Fruit fly (Drosophila melanogaster): Measurements from ENCODE around the gene CG4942.

The CG4942 gene

dm6 chr3L:9066509-9067021 is 6.3 kb upstream of the CG4942 start:
- TF ChIP-seq psq (optimal IDR thresholded peaks at IDR 0.05) (no peak), usp (GFP tag; optimal IDR thresholded peaks at IDR 0.05) (no peak), EcR (GFP tag; optimal IDR thresholded peaks at IDR 0.05) (no peak), pan (optimal IDR thresholded peaks at IDR 0.05) (no peak), CG8478 (optimal IDR thresholded peaks at IDR 0.05) (no peak), Dll (optimal IDR thresholded peaks at IDR 0.05) (no peak)

- TF ChIP-seq CG8478 (optimal IDR thresholded peaks at IDR 0.05) (no peak), EcR (GFP tag; optimal IDR thresholded peaks at IDR 0.05) (peak; percentile 13 to 45), Dll (optimal IDR thresholded peaks at IDR 0.05) (no peak), pan (optimal IDR thresholded peaks at IDR 0.05) (no peak)
Observed at dm6 chr3L:9072062-9072730, 709 bp upstream of the CG4942 start.

DNA sequence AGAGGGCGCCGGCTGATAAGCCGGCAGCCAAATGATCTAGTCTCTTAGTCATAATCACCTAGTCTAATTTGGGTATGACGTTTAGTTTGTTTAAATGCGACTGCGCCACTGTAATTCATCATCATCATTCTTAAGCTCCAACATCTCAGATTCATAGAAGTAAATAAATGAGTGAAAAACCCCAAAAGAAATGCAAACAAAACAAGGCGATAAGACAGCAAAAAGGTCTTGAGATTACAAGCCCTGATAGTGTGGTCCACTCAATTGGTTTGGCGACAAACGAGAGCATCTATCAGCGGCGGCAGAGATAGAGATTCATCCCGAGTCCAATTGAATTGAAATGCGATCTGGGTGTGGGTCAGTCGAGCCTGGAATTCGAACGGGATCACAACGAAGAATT is 1.4 kb downstream of the CG4942 start, which contains the start of gene teq:
teq (plus strand) TSS at position 359 of the 400 bp plus-strand sequence.
- TF ChIP-seq CG8478 (optimal IDR thresholded peaks at IDR 0.05) = no peak
- no peak for TF ChIP-seq psq (optimal IDR thresholded peaks at IDR 0.05)
- TF ChIP-seq usp (GFP tag; optimal IDR thresholded peaks at IDR 0.05) = no peak
- TF ChIP-seq EcR (GFP tag; optimal IDR thresholded peaks at IDR 0.05) = no peak
- TF ChIP-seq Dll (optimal IDR thresholded peaks at IDR 0.05) = no peak
- no peak for TF ChIP-seq pan (optimal IDR thresholded peaks at IDR 0.05)

dm6 chr3L:9074882-9075281 is 2.0 kb downstream of the CG4942 start:
- TF ChIP-seq usp (GFP tag; optimal IDR thresholded peaks at IDR 0.05) (no peak), pan (optimal IDR thresholded peaks at IDR 0.05) (no peak), CG8478 (optimal IDR thresholded peaks at IDR 0.05) (no peak), Dll (optimal IDR thresholded peaks at IDR 0.05) (no peak), psq (optimal IDR thresholded peaks at IDR 0.05) (no peak), EcR (GFP tag; optimal IDR thresholded peaks at IDR 0.05) (no peak)

dm6 chr3L:9092356-9093103 is 19.6 kb downstream of the CG4942 start, which contains the start of gene CG32032:
Gene CG32032 (plus strand): TSS chr3L:9093053.
- no peak for TF ChIP-seq EcR (GFP tag; optimal IDR thresholded peaks at IDR 0.05)
- TF ChIP-seq usp (GFP tag; optimal IDR thresholded peaks at IDR 0.05) = no peak
- TF ChIP-seq Dll (optimal IDR thresholded peaks at IDR 0.05) = no peak
- TF ChIP-seq psq (optimal IDR thresholded peaks at IDR 0.05) = no peak

dm6 chr3L:9094980-9095425 is 22.1 kb downstream of the CG4942 start:
- TF ChIP-seq Dll (optimal IDR thresholded peaks at IDR 0.05) (no peak), psq (optimal IDR thresholded peaks at IDR 0.05) (no peak), usp (GFP tag; optimal IDR thresholded peaks at IDR 0.05) (no peak), EcR (GFP tag; optimal IDR thresholded peaks at IDR 0.05) (no peak), CG8478 (optimal IDR thresholded peaks at IDR 0.05) (no peak), pan (optimal IDR thresholded peaks at IDR 0.05) (no peak)

dm6 chr3L:9095704-9096103 is 22.8 kb downstream of the CG4942 start:
- no peak for TF ChIP-seq usp (GFP tag; optimal IDR thresholded peaks at IDR 0.05)
- no peak for TF ChIP-seq psq (optimal IDR thresholded peaks at IDR 0.05)
- no peak for TF ChIP-seq Dll (optimal IDR thresholded peaks at IDR 0.05)
- no peak for TF ChIP-seq EcR (GFP tag; optimal IDR thresholded peaks at IDR 0.05)
- no peak for TF ChIP-seq CG8478 (optimal IDR thresholded peaks at IDR 0.05)
- no peak for TF ChIP-seq pan (optimal IDR thresholded peaks at IDR 0.05)

DNA sequence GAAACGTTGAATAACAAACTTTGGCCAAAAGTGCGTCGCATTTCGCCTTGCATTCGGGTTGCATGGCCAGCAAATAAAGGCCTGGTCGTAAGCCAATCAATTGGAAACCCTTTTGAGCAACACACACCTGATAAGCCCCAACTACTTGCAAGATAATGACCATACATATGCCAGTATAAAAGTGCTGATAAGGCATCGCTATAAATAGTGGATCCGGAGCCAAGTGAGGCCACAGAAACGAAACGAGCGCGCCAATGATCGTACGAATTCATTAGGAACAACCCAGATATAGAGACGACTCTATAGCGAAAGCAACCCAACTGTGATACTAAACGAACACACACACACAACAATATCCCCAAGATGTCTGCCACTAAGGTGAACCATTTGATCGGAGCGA is 23.7 kb downstream of the CG4942 start, which contains the start of gene CG13315:
CG13315 (plus strand) TSS at position 230 of the 400 bp plus-strand sequence.
- TF ChIP-seq EcR (GFP tag; optimal IDR thresholded peaks at IDR 0.05) (no peak), CG8478 (optimal IDR thresholded peaks at IDR 0.05) (no peak)

DNA sequence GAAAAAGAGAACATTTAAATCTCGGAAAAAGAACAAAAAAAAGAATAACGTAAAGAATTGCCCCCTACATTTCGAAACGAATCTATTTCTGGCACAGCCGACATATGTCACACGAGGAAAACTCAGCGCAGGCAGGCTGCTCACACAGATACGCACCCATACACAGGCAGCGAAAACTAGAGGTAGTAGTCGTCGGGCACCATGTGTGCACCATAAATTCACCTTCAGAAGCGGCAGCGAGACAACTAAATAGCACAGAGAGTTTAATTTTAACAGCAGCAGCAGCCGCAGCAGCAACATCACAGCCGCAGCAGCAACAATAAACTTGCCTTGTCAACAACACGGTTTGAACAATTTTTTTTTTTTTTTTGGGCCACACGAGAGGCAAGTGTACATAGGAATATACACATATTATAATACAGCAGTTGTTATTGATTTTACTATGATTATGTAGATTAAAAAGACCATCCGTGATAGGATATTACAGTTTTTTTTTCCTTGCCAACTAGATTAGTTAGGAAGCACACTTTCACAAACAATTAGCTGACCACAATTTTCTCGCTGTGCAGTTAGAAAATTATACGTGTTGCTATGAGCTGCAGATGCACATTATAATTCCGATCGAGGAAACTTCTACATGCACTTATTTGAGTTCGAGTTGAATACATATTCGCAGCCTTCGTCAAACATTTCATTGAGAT is 40.8 kb downstream of the CG4942 start:
- TF ChIP-seq pan (optimal IDR thresholded peaks at IDR 0.05) (no peak), Dll (optimal IDR thresholded peaks at IDR 0.05) (no peak), psq (optimal IDR thresholded peaks at IDR 0.05) (no peak), EcR (GFP tag; optimal IDR thresholded peaks at IDR 0.05) (no peak), CG8478 (optimal IDR thresholded peaks at IDR 0.05) (no peak), usp (GFP tag; optimal IDR thresholded peaks at IDR 0.05) (no peak)

- TF ChIP-seq EcR (GFP tag; optimal IDR thresholded peaks at IDR 0.05) = no peak
- no peak for TF ChIP-seq Dll (optimal IDR thresholded peaks at IDR 0.05)
- no peak for TF ChIP-seq pan (optimal IDR thresholded peaks at IDR 0.05)
- no peak for TF ChIP-seq CG8478 (optimal IDR thresholded peaks at IDR 0.05)
- no peak for TF ChIP-seq psq (optimal IDR thresholded peaks at IDR 0.05)
- no peak for TF ChIP-seq usp (GFP tag; optimal IDR thresholded peaks at IDR 0.05)
Observed at dm6 chr3L:9114404-9114803, 41.5 kb downstream of the CG4942 start.

DNA sequence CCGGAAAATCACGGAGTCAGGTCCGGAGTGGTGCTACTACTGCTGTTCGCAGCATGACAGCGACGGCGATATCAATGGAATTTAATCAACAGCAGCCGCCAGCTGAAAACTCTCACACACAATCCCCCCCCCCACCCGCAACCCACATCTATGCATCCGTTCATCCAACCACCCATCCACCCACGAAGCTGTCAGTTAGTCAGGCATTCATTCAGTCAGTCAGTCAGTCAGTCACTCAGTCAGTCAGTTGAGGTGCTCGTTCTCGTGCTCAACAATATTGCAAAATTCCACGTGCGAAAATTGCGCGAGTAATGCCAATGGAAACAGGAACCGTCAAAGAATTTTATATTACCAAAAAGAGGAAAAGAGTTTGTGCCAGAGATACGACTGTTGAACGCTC is 42.7 kb downstream of the CG4942 start:
- TF ChIP-seq Dll (optimal IDR thresholded peaks at IDR 0.05) (no peak), pan (optimal IDR thresholded peaks at IDR 0.05) (no peak), EcR (GFP tag; optimal IDR thresholded peaks at IDR 0.05) (no peak), CG8478 (optimal IDR thresholded peaks at IDR 0.05) (no peak), usp (GFP tag; optimal IDR thresholded peaks at IDR 0.05) (no peak), psq (optimal IDR thresholded peaks at IDR 0.05) (no peak)

DNA sequence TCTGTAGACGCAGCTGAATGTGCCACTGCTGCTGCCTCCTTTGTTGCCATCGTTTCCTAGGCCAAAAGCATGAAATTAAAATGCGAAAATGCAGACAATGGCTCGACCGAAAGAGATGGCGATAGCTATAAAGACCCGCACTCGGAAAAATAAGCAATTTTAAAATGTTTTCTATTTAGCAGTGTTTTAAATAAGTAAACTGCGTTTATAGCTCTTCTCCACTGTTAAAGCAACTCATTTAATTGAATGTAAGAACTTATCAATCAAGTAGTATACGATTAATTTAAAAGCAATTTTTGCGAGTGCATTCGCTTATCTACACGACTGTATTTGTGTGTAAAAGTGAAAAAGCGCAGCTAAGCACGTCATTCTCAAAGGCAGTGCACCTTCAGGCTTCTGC is 46.7 kb downstream of the CG4942 start:
- TF ChIP-seq usp (GFP tag; optimal IDR thresholded peaks at IDR 0.05) (no peak), Dll (optimal IDR thresholded peaks at IDR 0.05) (no peak), psq (optimal IDR thresholded peaks at IDR 0.05) (no peak)
